Worm (Caenorhabditis elegans) whole organism, late embryonic: ENCODE results near the gene ace-4.

Source experiments
- Y22D7AL.16 ChIP-seq: sonication (generic microtip); optimal IDR thresholded peaks from 2 replicates; lab custom pipeline; 2016; ENCODE audit warnings: missing genetic modification characterization, missing compliant biosample characterization
- ama-1 ChIP-seq: fragments of 150-350 bp; optimal IDR thresholded peaks from 2 replicates; lab custom pipeline; 2014
- ceh-9 ChIP-seq: sonication (generic microtip); optimal IDR thresholded peaks from 2 replicates; lab custom pipeline; 2016; ENCODE audit warnings: mild to moderate bottlenecking, missing genetic modification characterization, inconsistent platforms, missing compliant biosample characterization
- elt-2 ChIP-seq: sonication (generic microtip); optimal IDR thresholded peaks from 2 replicates; lab custom pipeline; 2016; ENCODE audit warnings: missing genetic modification reagents, missing genetic modification characterization, missing compliant biosample characterization
- elt-4 ChIP-seq: sonication (generic microtip); optimal IDR thresholded peaks from 2 replicates; lab custom pipeline; 2016; ENCODE audit warnings: missing genetic modification characterization, missing compliant biosample characterization
- hlh-13 ChIP-seq: fragments of 200-800 bp; sonication (Bioruptor generic); optimal IDR thresholded peaks from 2 replicates; lab custom pipeline; 2018; ENCODE audit warnings: mild to moderate bottlenecking, missing genetic modification characterization, missing compliant biosample characterization
- hlh-6 ChIP-seq: sonication (generic microtip); optimal IDR thresholded peaks from 2 replicates; lab custom pipeline; 2016; ENCODE audit warnings: missing genotype, missing genetic modification characterization, missing compliant biosample characterization
- pqm-1 ChIP-seq: sonication (generic microtip); optimal IDR thresholded peaks from 2 replicates; lab custom pipeline; 2016; ENCODE audit warnings: missing genetic modification characterization, missing compliant biosample characterization
- rnt-1 ChIP-seq: sonication (generic microtip); optimal IDR thresholded peaks from 2 replicates; lab custom pipeline; 2016; ENCODE audit warnings: missing genetic modification characterization, missing compliant biosample characterization
- unc-42 ChIP-seq: sonication (generic microtip); optimal IDR thresholded peaks from 2 replicates; lab custom pipeline; 2016; ENCODE audit warnings: missing genotype, missing genetic modification characterization, missing compliant biosample characterization
- unc-55 ChIP-seq: sonication (generic microtip); optimal IDR thresholded peaks from 2 replicates; lab custom pipeline; 2017; ENCODE audit warnings: missing biosample characterization, missing genetic modification reagents, missing genetic modification characterization

ce11 chrII:14175099-14175498 lies 22.7 kb upstream of the ace-4 start, which contains the start of gene Y48B6A.5:
- TF ChIP-seq unc-42 (tag; lab: Kevin White, UChicago) = no peak
- TF ChIP-seq elt-2 (tag; lab: Kevin White, UChicago) = no peak
- no peak for TF ChIP-seq hlh-13 (GFP tag; lab: Kevin White, UChicago)
- TF ChIP-seq unc-55 = no peak
- no peak for TF ChIP-seq rnt-1 (tag; lab: Kevin White, UChicago)
- TF ChIP-seq ceh-9 (tag; lab: Kevin White, UChicago) = no peak
- TF ChIP-seq ama-1 (lab: Kevin White, UChicago) = no peak
- no peak for TF ChIP-seq pqm-1 (tag; lab: Kevin White, UChicago)
- no peak for TF ChIP-seq Y22D7AL.16 (tag; lab: Kevin White, UChicago)
- TF ChIP-seq hlh-6 = no peak
- TF ChIP-seq elt-4 = no peak
